Worm (Caenorhabditis elegans) whole organism, L4 larva: ENCODE data around the gene srd-66.
A peak's percentile ranks its signal among the peaks of the same experiment; 100 is the strongest.

Experiments used
- F26F4.8 ChIP-seq: fragments of 200-800 bp; sonication (Bioruptor generic); conservative IDR thresholded peaks from 2 replicates; pipeline ENCODE4 v1.3.6; 2022; ENCODE audit warnings: missing genetic modification characterization, missing compliant biosample characterization
- F44E2.7 ChIP-seq: fragments of 200-800 bp; sonication (Bioruptor generic); IDR thresholded peaks from 2 replicates; pipeline ENCODE4 v2.1.2; 2022; ENCODE audit warnings: missing genetic modification characterization, missing compliant biosample characterization
- F49E8.2 ChIP-seq: sonication (generic microtip); optimal IDR thresholded peaks from 2 replicates; lab custom pipeline; 2016; ENCODE audit warnings: missing compliant biosample characterization, mild to moderate bottlenecking, missing genetic modification characterization, borderline replicate concordance
- T26A8.4 ChIP-seq: fragments of 200-800 bp; sonication (Bioruptor generic); IDR thresholded peaks from 2 replicates; pipeline ENCODE4 v1.3.6; 2022; ENCODE audit warnings: missing genetic modification characterization, missing compliant biosample characterization
- Y105C5A.15 ChIP-seq: fragments of 200-800 bp; sonication (Bioruptor generic); IDR thresholded peaks from 2 replicates; pipeline ENCODE4 v1.3.6; 2022; ENCODE audit warnings: missing genetic modification characterization, missing compliant biosample characterization
- Y5F2A.4 ChIP-seq: fragments of 200-800 bp; sonication (Bioruptor generic); optimal IDR thresholded peaks from 2 replicates; lab custom pipeline; 2018; ENCODE audit warnings: mild to moderate bottlenecking, missing genetic modification characterization, missing compliant biosample characterization
- Y75B8A.6 ChIP-seq: fragments of 200-800 bp; sonication (Bioruptor generic); IDR thresholded peaks from 2 replicates; pipeline ENCODE4 v1.3.6; 2022; ENCODE audit warnings: missing genetic modification reagents, missing genetic modification characterization, missing compliant biosample characterization
- ZK337.2 ChIP-seq: fragments of 200-800 bp; sonication (Bioruptor generic); IDR thresholded peaks from 2 replicates; pipeline ENCODE4 v1.3.6; 2022; ENCODE audit warnings: missing genetic modification reagents, missing genetic modification characterization, missing compliant biosample characterization
- aha-1 ChIP-seq: fragments of 150-350 bp; peaks from one replicate; lab custom pipeline; 2014; ENCODE audit warnings: missing biosample characterization, missing genetic modification characterization
- aly-2 ChIP-seq: sonication (generic microtip); optimal IDR thresholded peaks from 2 replicates; lab custom pipeline; 2018; ENCODE audit warnings: missing biosample characterization, missing genetic modification characterization
- arid-1 ChIP-seq: fragments of 200-800 bp; sonication (Bioruptor generic); conservative IDR thresholded peaks from 2 replicates; pipeline ENCODE4 v1.3.6; 2022; ENCODE audit warnings: missing genetic modification reagents, missing genetic modification characterization, missing compliant biosample characterization
- ceh-28 ChIP-seq: fragments of 150-350 bp; optimal IDR thresholded peaks from 2 replicates; lab custom pipeline; 2014; ENCODE audit warnings: missing biosample characterization, missing genetic modification reagents, missing genetic modification characterization
- ceh-82 ChIP-seq: sonication (generic microtip); optimal IDR thresholded peaks from 2 replicates; lab custom pipeline; 2017; ENCODE audit warnings: missing biosample characterization, missing genetic modification characterization
- ctbp-1 ChIP-seq: fragments of 200-800 bp; sonication (Bioruptor generic); IDR thresholded peaks from 2 replicates; pipeline ENCODE4 v1.3.6; 2022; ENCODE audit warnings: missing genetic modification reagents, missing genetic modification characterization, missing compliant biosample characterization
- daf-12 ChIP-seq: fragments of 150-350 bp; optimal IDR thresholded peaks from 2 replicates; lab custom pipeline; 2014; ENCODE audit warnings: missing biosample characterization, missing genetic modification reagents, missing genetic modification characterization
- daf-16 ChIP-seq, 3 experiments: sonication (generic microtip); optimal IDR thresholded peaks; 2 replicates each; lab custom pipeline; 2016 to 2017; ENCODE audit warnings: missing genetic modification characterization in 3 of 3, missing genetic modification reagents in 3 of 3, mild to moderate bottlenecking in 2 of 3, missing compliant biosample characterization in 2 of 3, missing biosample characterization in 1 of 3, moderate library complexity in 1 of 3
- daf-8 ChIP-seq: fragments of 200-800 bp; sonication (Bioruptor generic); IDR thresholded peaks from 2 replicates; pipeline ENCODE4 v1.3.6; 2022; ENCODE audit warnings: missing genetic modification characterization, missing compliant biosample characterization
- dmd-8 ChIP-seq: fragments of 200-800 bp; sonication (Bioruptor generic); IDR thresholded peaks from 2 replicates; pipeline ENCODE4 v1.3.6; 2022; ENCODE audit warnings: missing genetic modification characterization, missing compliant biosample characterization
- dpl-1 ChIP-seq: fragments of 150-350 bp; optimal IDR thresholded peaks from 2 replicates; lab custom pipeline; 2014; ENCODE audit warnings: missing biosample characterization, missing genetic modification reagents, missing genetic modification characterization
- duxl-1 ChIP-seq: sonication (generic microtip); optimal IDR thresholded peaks from 2 replicates; lab custom pipeline; 2016; ENCODE audit warnings: mild to moderate bottlenecking, missing genetic modification characterization, moderate library complexity, missing compliant biosample characterization; ENCODE audit not compliant: poor library complexity
- hif-1 ChIP-seq, 2 experiments: sonication (generic microtip); optimal IDR thresholded peaks; 2 replicates each; lab custom pipeline; 2016 to 2017; ENCODE audit warnings: missing compliant biosample characterization in 2 of 2, missing genetic modification characterization in 2 of 2, missing genetic modification reagents in 2 of 2, missing genotype in 2 of 2, mild to moderate bottlenecking in 1 of 2
- hlh-30 ChIP-seq: sonication (generic microtip); optimal IDR thresholded peaks from 2 replicates; lab custom pipeline; 2017; ENCODE audit warnings: antibody characterized with exemption, mild to moderate bottlenecking, missing genetic modification characterization, missing compliant biosample characterization; ENCODE audit not compliant: insufficient read depth
- lim-7 ChIP-seq: fragments of 200-800 bp; sonication (Bioruptor generic); IDR thresholded peaks from 2 replicates; pipeline ENCODE4 v1.3.6; 2022; ENCODE audit warnings: missing genetic modification characterization, missing compliant biosample characterization
- lin-1 ChIP-seq: fragments of 200-800 bp; sonication (Bioruptor generic); IDR thresholded peaks from 2 replicates; pipeline ENCODE4 v1.3.6; 2022; ENCODE audit warnings: missing genetic modification reagents, missing genetic modification characterization, missing compliant biosample characterization
- lin-38 ChIP-seq: fragments of 200-800 bp; sonication (Bioruptor generic); IDR thresholded peaks from 2 replicates; pipeline ENCODE4 v1.3.6; 2022; ENCODE audit warnings: missing genetic modification reagents, missing genetic modification characterization, missing compliant biosample characterization
- lin-39 ChIP-seq: fragments of 150-350 bp; optimal IDR thresholded peaks from 2 replicates; lab custom pipeline; 2014; ENCODE audit warnings: missing biosample characterization, missing genetic modification reagents, missing genetic modification characterization
- madf-5 ChIP-seq, 2 experiments: fragments of 200-800 bp; sonication (Bioruptor generic); IDR thresholded peaks; 2 replicates each; pipeline ENCODE4 v1.3.6; 2022; ENCODE audit warnings: missing compliant biosample characterization in 2 of 2, missing genetic modification characterization in 2 of 2
- mes-2 ChIP-seq: sonication (generic microtip); optimal IDR thresholded peaks from 2 replicates; lab custom pipeline; 2016; ENCODE audit warnings: missing genotype, mild to moderate bottlenecking, missing genetic modification characterization, missing compliant biosample characterization; ENCODE audit not compliant: poor library complexity, severe bottlenecking
- nhr-11 ChIP-seq: fragments of 150-350 bp; optimal IDR thresholded peaks from 2 replicates; lab custom pipeline; 2014; ENCODE audit warnings: missing biosample characterization, missing genetic modification characterization
- nhr-25 ChIP-seq: sonication (generic microtip); optimal IDR thresholded peaks from 2 replicates; lab custom pipeline; 2017; ENCODE audit warnings: missing genetic modification characterization, mild to moderate bottlenecking, missing compliant biosample characterization, antibody characterized with exemption, moderate library complexity, borderline replicate concordance; ENCODE audit not compliant: insufficient read depth
- nhr-41 ChIP-seq: fragments of 200-800 bp; sonication (Bioruptor generic); IDR thresholded peaks from 2 replicates; pipeline ENCODE4 v1.3.6; 2022; ENCODE audit warnings: missing genetic modification reagents, missing genetic modification characterization, missing compliant biosample characterization
- nhr-42 ChIP-seq: fragments of 200-800 bp; sonication (Bioruptor generic); IDR thresholded peaks from 2 replicates; pipeline ENCODE4 v1.3.6; 2022; ENCODE audit warnings: missing genetic modification characterization, missing compliant biosample characterization
- nhr-76 ChIP-seq: fragments of 150-350 bp; optimal IDR thresholded peaks from 2 replicates; lab custom pipeline; 2014; ENCODE audit warnings: missing biosample characterization, missing genetic modification characterization
- pha-4 ChIP-seq, 2 experiments: fragments of 150-350 bp in 1 of 2; fragments of 200-800 bp in 1 of 2; sonication (Bioruptor generic) in 1 of 2; IDR thresholded peaks in 1 of 2; optimal IDR thresholded peaks in 1 of 2; 2 replicates each; pipeline versions ENCODE4 v1.3.6 to Lab custom; 2014 to 2022; ENCODE audit warnings: missing genetic modification characterization in 2 of 2, missing genetic modification reagents in 2 of 2, missing biosample characterization in 1 of 2, missing compliant biosample characterization in 1 of 2
- rbr-2 ChIP-seq: sonication (generic microtip); optimal IDR thresholded peaks from 2 replicates; lab custom pipeline; 2016; ENCODE audit warnings: missing genotype, missing genetic modification characterization, missing compliant biosample characterization
- sdz-12 ChIP-seq: fragments of 200-800 bp; sonication (Bioruptor generic); optimal IDR thresholded peaks from 2 replicates; lab custom pipeline; 2018; ENCODE audit warnings: mild to moderate bottlenecking, missing genetic modification characterization, missing compliant biosample characterization
- tag-97 ChIP-seq: fragments of 200-800 bp; sonication (Bioruptor generic); IDR thresholded peaks from 2 replicates; pipeline ENCODE4 v1.3.6; 2022; ENCODE audit warnings: missing genetic modification characterization, missing compliant biosample characterization
- tra-1 ChIP-seq: fragments of 200-800 bp; sonication (Bioruptor generic); IDR thresholded peaks from 2 replicates; pipeline ENCODE4 v1.3.6; 2022; ENCODE audit warnings: missing genetic modification reagents, missing genetic modification characterization, missing compliant biosample characterization
- unc-130 ChIP-seq: sonication (generic microtip); optimal IDR thresholded peaks from 2 replicates; lab custom pipeline; 2016; ENCODE audit warnings: missing genetic modification reagents, missing genetic modification characterization, missing compliant biosample characterization
- unc-62 ChIP-seq, 3 experiments: fragments of 150-350 bp in 1 of 3; sonication (generic microtip); optimal IDR thresholded peaks in 2 of 3; peaks in 1 of 3; 1 replicate in 1 of 3; 2 replicates in 2 of 3; lab custom pipeline; 2014 to 2017; ENCODE audit warnings: missing biosample characterization in 3 of 3, missing genetic modification characterization in 3 of 3, missing genetic modification reagents in 3 of 3, missing genotype in 1 of 3
- vab-7 ChIP-seq: fragments of 200-800 bp; sonication (Bioruptor generic); IDR thresholded peaks from 2 replicates; pipeline ENCODE4 v1.3.6; 2022; ENCODE audit warnings: missing genetic modification reagents, missing genetic modification characterization, missing compliant biosample characterization
- zfp-3 ChIP-seq: fragments of 200-800 bp; sonication (Bioruptor generic); conservative IDR thresholded peaks from 2 replicates; pipeline ENCODE4 v1.3.6; 2022; ENCODE audit warnings: missing genetic modification reagents, missing genetic modification characterization, missing compliant biosample characterization
- zip-11 ChIP-seq: fragments of 200-800 bp; sonication (Bioruptor generic); IDR thresholded peaks from 2 replicates; pipeline ENCODE4 v1.3.6; 2022; ENCODE audit warnings: missing genetic modification characterization, missing compliant biosample characterization

srd-66 gene

ce11 chrIII:2030776-2031565 is 48.5 kb upstream of the srd-66 start (continued):
- TF ChIP-seq nhr-11 (tag; lab: Kevin White, UChicago) (no peak), lin-1 (0 out of 2 replicates have a peak, but pooled peaks have one; percentile 45), ceh-82 (no peak), hlh-30 (tag; lab: Kevin White, UChicago) (peak; percentile 1), dmd-8 (GFP tag; lab: Robert Waterston, UW) (peak; percentile 86), rbr-2 (peak; percentile 3), F44E2.7 (GFP tag; lab: Robert Waterston, UW) (peak; percentile 82), nhr-42 (GFP tag; lab: Robert Waterston, UW) (no peak), ctbp-1 (GFP tag; lab: Robert Waterston, UW) (peak; percentile 42), aha-1 (tag; lab: Kevin White, UChicago) (peak; percentile 88), pha-4 (GFP tag; IDR thresholded peaks at IDR 0.05; lab: Robert Waterston, UW) (peak; percentile 71; the same call in 1 of the 2 replicates), pha-4 (tag; optimal IDR thresholded peaks at IDR 0.05; lab: Kevin White, UChicago) (no peak), unc-130 (peak; percentile 1), Y75B8A.6 (GFP tag; lab: Robert Waterston, UW) (peak; percentile 58; the same call in 1 of the 2 replicates), Y105C5A.15 (GFP tag; lab: Robert Waterston, UW) (peak; percentile 80), vab-7 (GFP tag; lab: Robert Waterston, UW) (peak; percentile 80), nhr-25 (tag; lab: Kevin White, UChicago) (no peak), zip-11 (GFP tag; lab: Robert Waterston, UW) (no peak), F26F4.8 (GFP tag; lab: Robert Waterston, UW) (peak; percentile 91), daf-16 (GFP tag; optimal IDR thresholded peaks at IDR 0.05; lab: Kevin White, UChicago) (peak in 1 of 2 experiments; percentile 20), daf-16 (tag; optimal IDR thresholded peaks at IDR 0.05; lab: Kevin White, UChicago) (peak; percentile 3), tra-1 (0 out of 2 replicates have a peak, but pooled peaks have one; percentile 36), ZK337.2 (GFP tag; lab: Robert Waterston, UW) (0 out of 2 replicates have a peak, but pooled peaks have one; percentile 24), zfp-3 (GFP tag; lab: Robert Waterston, UW) (0 out of 2 replicates have a peak, but pooled peaks have one; percentile 36), ceh-28 (tag; lab: Kevin White, UChicago) (no peak), hif-1 (tag; optimal IDR thresholded peaks at IDR 0.05; lab: Kevin White, UChicago) (no peak), sdz-12 (GFP tag; lab: Kevin White, UChicago) (no peak), lim-7 (GFP tag; lab: Robert Waterston, UW) (peak; percentile 88), lin-38 (peak; percentile 78), tag-97 (GFP tag; lab: Robert Waterston, UW) (no peak), duxl-1 (peak; percentile 62)

ce11 chrIII:2027517-2027916 is 45.1 kb upstream of the srd-66 start:
- TF ChIP-seq ceh-82 (no peak), nhr-11 (tag; lab: Kevin White, UChicago) (no peak), rbr-2 (no peak), unc-130 (no peak), sdz-12 (GFP tag; lab: Kevin White, UChicago) (no peak), nhr-42 (GFP tag; lab: Robert Waterston, UW) (no peak), nhr-76 (tag; lab: Kevin White, UChicago) (no peak), daf-8 (GFP tag; lab: Robert Waterston, UW) (no peak), unc-62 (GFP tag; optimal IDR thresholded peaks at IDR 0.05 in 1 of 2; lab: Kevin White, UChicago) (peak in 1 of 2 experiments; percentile 63), unc-62 (tag; optimal IDR thresholded peaks at IDR 0.05; lab: Kevin White, UChicago) (no peak)

- TF ChIP-seq arid-1 (GFP tag; lab: Robert Waterston, UW) (no peak), F49E8.2 (tag; lab: Kevin White, UChicago) (no peak), lin-39 (tag; lab: Kevin White, UChicago) (no peak), aly-2 (tag; lab: Kevin White, UChicago) (no peak), ceh-28 (tag; lab: Kevin White, UChicago) (no peak), nhr-25 (tag; lab: Kevin White, UChicago) (no peak), nhr-41 (no peak), daf-12 (tag; lab: Kevin White, UChicago) (no peak), T26A8.4 (GFP tag; lab: Robert Waterston, UW) (no peak), mes-2 (tag; lab: Kevin White, UChicago) (no peak), madf-5 (GFP tag; IDR thresholded peaks at IDR 0.05; lab: Robert Waterston, UW) (no peak), tra-1 (no peak), dpl-1 (GFP tag; lab: Kevin White, UChicago) (no peak), Y5F2A.4 (no peak), ZK337.2 (GFP tag; lab: Robert Waterston, UW) (no peak), rbr-2 (no peak), lin-1 (no peak)
These were observed 39.0 kb upstream of the srd-66 start, which contains the start of gene ckr-2 for ce11 chrIII:2021495-2021894. ckr-2 (minus strand) TSS chrIII:2021595.
